Fruit fly (Drosophila melanogaster) whole organism, adult: ENCODE results near the gene CG10132.

Source experiments
- CG12768 ChIP-seq: fragments of 200-800 bp; sonication (Bioruptor generic); optimal IDR thresholded peaks from 2 replicates; lab custom pipeline; 2017; ENCODE audit warnings: missing biosample characterization, missing genetic modification characterization, mild to moderate bottlenecking, moderate library complexity, missing genetic modification reagents
- CG14711 ChIP-seq: fragments of 200-800 bp; sonication (Bioruptor generic); optimal IDR thresholded peaks from 2 replicates; lab custom pipeline; 2018; ENCODE audit warnings: missing biosample characterization, mild to moderate bottlenecking, missing genetic modification characterization, moderate library complexity
- CG33017 ChIP-seq: fragments of 200-800 bp; sonication (Bioruptor generic); optimal IDR thresholded peaks from 2 replicates; lab custom pipeline; 2018; ENCODE audit warnings: missing biosample characterization, mild to moderate bottlenecking, missing genetic modification characterization, moderate library complexity
- CG5204 ChIP-seq: fragments of 200-800 bp; sonication (Bioruptor generic); optimal IDR thresholded peaks from 2 replicates; lab custom pipeline; 2016; ENCODE audit warnings: missing biosample characterization, missing genetic modification characterization
- CG7045 ChIP-seq: fragments of 200-800 bp; sonication (Bioruptor generic); optimal IDR thresholded peaks from 2 replicates; lab custom pipeline; 2017; ENCODE audit warnings: missing biosample characterization, mild to moderate bottlenecking, missing genetic modification characterization
- CG7101 ChIP-seq: fragments of 200-800 bp; sonication (Bioruptor generic); optimal IDR thresholded peaks from 2 replicates; lab custom pipeline; 2018; ENCODE audit warnings: missing biosample characterization, mild to moderate bottlenecking, missing genetic modification characterization, moderate library complexity
- Crg-1 ChIP-seq: fragments of 200-800 bp; sonication (Bioruptor generic); optimal IDR thresholded peaks from 2 replicates; lab custom pipeline; 2016; ENCODE audit warnings: missing biosample characterization, missing genetic modification characterization
- Hr96 ChIP-seq: fragments of 200-800 bp; sonication (Bioruptor generic); optimal IDR thresholded peaks from 2 replicates; lab custom pipeline; 2016; ENCODE audit warnings: missing biosample characterization, missing genetic modification characterization
- Mnt ChIP-seq: fragments of 200-800 bp; sonication (Bioruptor generic); optimal IDR thresholded peaks from 2 replicates; lab custom pipeline; 2016; ENCODE audit warnings: missing biosample characterization, mild to moderate bottlenecking, missing genetic modification characterization
- bab1 ChIP-seq: fragments of 200-800 bp; sonication (Bioruptor generic); optimal IDR thresholded peaks from 3 replicates; lab custom pipeline; 2019; ENCODE audit warnings: missing biosample characterization, mild to moderate bottlenecking, missing genetic modification characterization, moderate library complexity
- kay ChIP-seq: fragments of 200-800 bp; sonication (Bioruptor generic); peaks from one replicate; lab custom pipeline; 2016; ENCODE audit warnings: missing biosample characterization, missing genetic modification characterization, borderline replicate concordance
- tj ChIP-seq: fragments of 200-800 bp; sonication (Bioruptor generic); optimal IDR thresholded peaks from 3 replicates; lab custom pipeline; 2017; ENCODE audit warnings: missing biosample characterization, mild to moderate bottlenecking, missing genetic modification characterization, moderate library complexity
- toe ChIP-seq: fragments of 200-800 bp; sonication (Bioruptor generic); optimal IDR thresholded peaks from 2 replicates; lab custom pipeline; 2016; ENCODE audit warnings: missing biosample characterization, missing genetic modification characterization

DNA sequence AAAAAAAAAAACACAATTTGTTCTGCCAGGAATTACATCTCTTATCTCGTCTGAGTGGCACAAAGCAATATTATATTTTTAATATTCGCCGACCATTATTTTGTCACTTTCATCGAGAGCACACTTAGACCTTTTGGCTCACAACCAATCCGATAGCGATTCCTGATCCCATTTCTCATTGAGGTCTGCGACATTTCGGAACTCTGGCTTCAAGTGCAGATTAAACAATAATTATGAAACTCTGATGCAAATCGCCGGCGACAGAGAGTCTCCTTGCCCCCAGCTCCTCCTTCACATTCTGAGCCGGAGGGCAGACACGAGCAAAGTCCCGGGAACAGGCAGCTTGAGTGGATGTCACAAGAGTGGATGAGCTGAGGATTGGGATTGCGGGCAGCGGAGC is 49.5 kb upstream of the CG10132 start:
- no peak for TF ChIP-seq Crg-1 (GFP tag; lab: Kevin White, UChicago)
- TF ChIP-seq tj (GFP tag; lab: Kevin White, UChicago) = no peak
- no peak for TF ChIP-seq kay (GFP tag; lab: Kevin White, UChicago)
- no peak for TF ChIP-seq CG12768 (GFP tag; lab: Kevin White, UChicago)
- TF ChIP-seq toe (GFP tag; lab: Kevin White, UChicago) = no peak
- no peak for TF ChIP-seq bab1 (GFP tag; lab: Kevin White, UChicago)
- no peak for TF ChIP-seq CG7101
- TF ChIP-seq CG14711 (tag; lab: Kevin White, UChicago) = no peak
- no peak for TF ChIP-seq CG7045
- TF ChIP-seq CG5204 (GFP tag; lab: Kevin White, UChicago) = no peak
- TF ChIP-seq Hr96 (GFP tag; lab: Kevin White, UChicago) = no peak
- TF ChIP-seq CG33017 = no peak
- no peak for TF ChIP-seq Mnt (GFP tag; lab: Kevin White, UChicago)
